Worm (Caenorhabditis elegans): ENCODE data around the gene C38D4.10.

C38D4.10 gene

DNA sequence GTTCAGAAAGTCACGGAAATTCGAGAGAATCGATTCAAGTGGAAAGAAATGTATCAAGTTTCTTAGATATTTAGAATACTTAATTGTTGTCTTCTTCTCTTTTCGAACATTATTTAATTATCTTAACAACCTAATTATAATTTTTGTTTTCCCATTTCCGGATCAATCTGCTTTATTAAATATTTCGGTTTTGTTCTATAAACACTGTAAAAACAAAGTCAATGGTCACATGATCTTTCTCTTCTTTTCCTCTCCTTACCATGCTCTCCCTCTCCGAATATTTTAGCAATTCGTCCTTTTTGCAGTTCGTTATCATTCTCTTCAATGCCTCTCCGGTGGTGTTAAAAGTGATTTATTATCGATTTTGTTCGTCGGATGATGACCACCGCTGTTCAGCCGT, 14.2 kb downstream of the C38D4.10 start, which contains the start of gene tag-325:
Gene tag-325 (plus strand): TSS at position 301 of the 400 bp plus-strand sequence.
- no peak for TF ChIP-seq elt-1 (tag; optimal IDR thresholded peaks at IDR 0.05)
- TF ChIP-seq ztf-1 (GFP tag; conservative IDR thresholded peaks at IDR 0.05), result no peak
- no peak for TF ChIP-seq nhr-12 (tag; optimal IDR thresholded peaks at IDR 0.05)
- no peak for TF ChIP-seq ama-1 (optimal IDR thresholded peaks at IDR 0.05)
- peak; percentile 26 for TF ChIP-seq fos-1 (tag; optimal IDR thresholded peaks at IDR 0.05)
- no peak for TF ChIP-seq lin-13 (GFP tag; optimal IDR thresholded peaks at IDR 0.05)
- TF ChIP-seq mab-5 (tag; optimal IDR thresholded peaks at IDR 0.05), result no peak
- no peak for TF ChIP-seq nhr-21 (tag; optimal IDR thresholded peaks at IDR 0.05)
- no peak for TF ChIP-seq mbf-1 (tag; optimal IDR thresholded peaks at IDR 0.05)

DNA sequence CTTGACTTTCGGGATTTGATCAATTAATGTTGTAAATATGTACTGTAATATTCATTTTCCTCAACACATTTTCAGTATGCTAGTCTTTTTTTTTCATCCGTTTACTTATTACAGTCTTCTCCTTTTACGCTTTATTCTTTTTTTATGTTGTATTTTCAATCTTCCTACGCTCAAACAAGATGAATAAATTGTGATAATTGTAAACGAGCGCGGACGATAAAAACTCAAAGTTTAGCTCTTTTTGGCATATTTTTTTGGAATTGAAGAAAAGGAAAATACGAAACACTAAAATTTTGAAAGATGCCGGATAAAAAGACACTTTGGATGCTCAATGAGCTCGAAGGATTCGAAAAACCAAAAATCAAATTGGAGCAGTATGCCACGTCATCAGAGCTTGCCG, 20.4 kb downstream of the C38D4.10 start, which contains the start of gene metl-5:
Gene metl-5 (plus strand): TSS at position 301 of the 400 bp plus-strand sequence.
- no peak for TF ChIP-seq sma-9 (GFP tag; optimal IDR thresholded peaks at IDR 0.05)
- TF ChIP-seq sma-9 (tag; optimal IDR thresholded peaks at IDR 0.05), result no peak
- no peak for TF ChIP-seq dmd-4 (tag; optimal IDR thresholded peaks at IDR 0.05)
- TF ChIP-seq nhr-6 (tag; optimal IDR thresholded peaks at IDR 0.05), result no peak
- no peak for TF ChIP-seq peb-1 (tag; optimal IDR thresholded peaks at IDR 0.05)
- TF ChIP-seq gmeb-1 (tag; optimal IDR thresholded peaks at IDR 0.05), result no peak
- no peak for TF ChIP-seq unc-62 (GFP tag; optimal IDR thresholded peaks at IDR 0.05)

DNA sequence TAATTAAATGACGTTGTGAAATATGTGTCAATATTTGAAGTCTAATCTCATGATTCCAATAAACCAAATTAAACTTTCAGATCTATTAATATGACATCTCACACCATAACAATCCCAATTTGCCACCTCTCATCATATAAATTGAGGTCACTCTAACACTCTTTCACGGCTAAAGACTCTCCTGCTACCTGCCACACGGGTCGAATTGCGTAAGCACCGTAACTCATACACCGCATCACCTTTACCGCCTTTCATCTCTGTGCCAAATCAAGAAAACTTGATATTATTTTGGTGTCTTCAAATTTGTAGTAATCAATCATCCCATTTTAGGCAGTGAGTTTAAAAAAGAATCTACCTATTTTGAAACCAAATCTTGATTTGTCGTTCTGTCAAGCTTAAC, 24.0 kb downstream of the C38D4.10 start:
- TF ChIP-seq nhr-237 (tag; optimal IDR thresholded peaks at IDR 0.05) (no peak), unc-62 (GFP tag; optimal IDR thresholded peaks at IDR 0.05) (no peak), nhr-21 (tag; optimal IDR thresholded peaks at IDR 0.05) (no peak), zag-1 (tag; optimal IDR thresholded peaks at IDR 0.05) (no peak), skn-1 (tag; optimal IDR thresholded peaks at IDR 0.05) (no peak), sma-9 (GFP tag; optimal IDR thresholded peaks at IDR 0.05) (no peak), sma-9 (tag; optimal IDR thresholded peaks at IDR 0.05) (no peak), elt-3 (tag; optimal IDR thresholded peaks at IDR 0.05) (no peak), mbf-1 (tag; optimal IDR thresholded peaks at IDR 0.05) (no peak), snpc-4 (tag; optimal IDR thresholded peaks at IDR 0.05) (no peak), ztf-4 (tag; optimal IDR thresholded peaks at IDR 0.05) (no peak), gmeb-1 (tag; optimal IDR thresholded peaks at IDR 0.05) (no peak), elt-1 (tag; optimal IDR thresholded peaks at IDR 0.05) (no peak), Y55F3AM.14 (GFP tag; optimal IDR thresholded peaks at IDR 0.05) (no peak), mab-5 (tag; optimal IDR thresholded peaks at IDR 0.05) (no peak), lin-13 (GFP tag; optimal IDR thresholded peaks at IDR 0.05) (no peak), nhr-77 (tag; optimal IDR thresholded peaks at IDR 0.05) (no peak)

DNA sequence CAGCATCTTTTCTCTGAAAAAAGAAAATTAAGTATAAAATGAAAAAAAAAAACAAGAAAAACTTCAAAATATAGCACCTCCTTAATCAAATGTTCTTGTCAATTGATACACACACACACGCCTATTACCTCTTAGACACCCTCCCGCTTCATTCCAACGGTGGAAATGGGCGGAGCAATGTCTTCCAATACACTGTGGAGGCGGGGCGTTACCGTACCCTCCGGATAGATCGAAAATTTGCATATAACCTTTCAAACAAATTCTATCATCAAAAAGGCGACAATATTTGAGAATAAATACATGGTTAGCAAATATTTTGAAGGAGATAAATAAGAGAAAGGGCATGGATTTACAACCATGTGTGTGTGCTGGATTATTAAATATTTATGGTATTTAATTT, 25.8 kb downstream of the C38D4.10 start:
- TF ChIP-seq F13H6.1 (tag; optimal IDR thresholded peaks at IDR 0.05) (no peak), lsy-2 (tag; optimal IDR thresholded peaks at IDR 0.05) (peak in 1 of 2 experiments; percentile 63)

DNA sequence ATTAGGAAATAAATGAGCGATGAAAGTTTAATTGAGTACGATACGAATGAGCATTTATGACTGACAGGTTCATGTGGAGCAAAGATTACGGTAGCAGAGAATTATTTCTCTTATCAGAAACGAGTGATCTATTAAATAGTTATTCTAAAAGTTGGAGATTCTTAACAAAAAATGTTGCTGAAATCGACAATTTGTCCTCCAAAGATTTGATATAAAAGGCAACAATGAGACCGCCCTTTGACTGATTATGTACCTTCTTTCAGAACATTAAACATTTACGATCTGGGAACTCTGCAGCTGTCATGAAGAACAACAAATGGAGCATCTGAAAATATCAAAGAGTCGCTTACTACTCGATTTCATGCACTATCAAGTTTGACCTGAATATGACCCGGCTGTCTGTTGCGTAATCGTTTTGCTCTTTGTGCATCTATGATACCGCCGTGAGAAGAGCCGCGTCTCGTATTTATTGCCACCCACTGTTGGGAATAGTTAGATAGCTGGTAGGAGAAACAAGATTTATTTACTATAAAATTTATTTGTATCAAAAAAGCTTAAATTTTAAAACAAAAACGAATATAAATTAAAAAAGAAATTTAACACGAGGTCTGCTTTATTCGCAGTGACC, 27.3 kb downstream of the C38D4.10 start, which contains the start of gene pal-1:
Gene pal-1 (minus strand): TSS at position 51 of the 628 bp plus-strand sequence.
- TF ChIP-seq nhr-237 (tag; optimal IDR thresholded peaks at IDR 0.05) (no peak), egl-27 (tag; optimal IDR thresholded peaks at IDR 0.05) (no peak), mdl-1 (tag; optimal IDR thresholded peaks at IDR 0.05) (no peak), sma-9 (GFP tag; optimal IDR thresholded peaks at IDR 0.05) (no peak), sma-9 (tag; optimal IDR thresholded peaks at IDR 0.05) (no peak), lin-11 (tag; optimal IDR thresholded peaks at IDR 0.05) (no peak)

DNA sequence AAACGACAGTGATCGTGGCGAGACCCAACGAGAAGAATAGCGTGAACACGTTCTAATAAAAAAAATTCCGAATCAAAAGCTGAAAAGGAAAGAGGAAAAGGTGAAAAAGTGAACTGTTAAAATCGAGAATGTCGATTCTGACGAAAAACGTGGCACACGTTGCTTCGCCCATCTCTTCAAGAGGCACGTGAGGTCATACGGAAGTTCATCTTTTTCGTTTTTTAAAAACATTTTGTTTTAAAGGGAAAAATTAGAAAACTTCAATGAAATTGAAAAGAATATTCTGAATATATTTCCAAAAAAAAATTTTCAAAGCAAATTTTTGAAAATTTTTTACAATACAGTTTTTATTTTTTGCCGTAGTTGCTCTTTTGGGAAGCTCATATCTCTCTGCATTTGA, 28.9 kb downstream of the C38D4.10 start, which contains the start of gene C38D4.7:
Gene C38D4.7 (minus strand): TSS at position 101 of the 400 bp plus-strand sequence.
- TF ChIP-seq ZK546.5 (tag; optimal IDR thresholded peaks at IDR 0.05), result no peak
- no peak for TF ChIP-seq nhr-11 (tag; optimal IDR thresholded peaks at IDR 0.05)
- TF ChIP-seq elt-3 (tag; optimal IDR thresholded peaks at IDR 0.05), result no peak
- no peak for TF ChIP-seq dmd-4 (tag; optimal IDR thresholded peaks at IDR 0.05)
- no peak for TF ChIP-seq crh-2 (tag; optimal IDR thresholded peaks at IDR 0.05)
- no peak for TF ChIP-seq sma-3 (GFP tag; optimal IDR thresholded peaks at IDR 0.05)
- no peak for TF ChIP-seq nhr-237 (tag; optimal IDR thresholded peaks at IDR 0.05)
- TF ChIP-seq egl-27 (tag; optimal IDR thresholded peaks at IDR 0.05), result no peak
- no peak for TF ChIP-seq lsy-2 (tag; optimal IDR thresholded peaks at IDR 0.05)
- TF ChIP-seq unc-55 (GFP tag; optimal IDR thresholded peaks at IDR 0.05), result no peak
- TF ChIP-seq nhr-129 (tag; optimal IDR thresholded peaks at IDR 0.05), result no peak
- no peak for TF ChIP-seq lin-39 (tag; optimal IDR thresholded peaks at IDR 0.05)
- TF ChIP-seq mab-5 (tag; optimal IDR thresholded peaks at IDR 0.05), result no peak
- no peak for TF ChIP-seq nhr-23 (tag; optimal IDR thresholded peaks at IDR 0.05)

All from whole organism, L2 larva.